Fruit fly (Drosophila melanogaster) whole organism, pupa: Measurements from ENCODE around the gene CG18662.
A peak's percentile ranks its signal among the peaks of the same experiment; 100 is the strongest.

ENCODE experiments used
- CG10348 ChIP-seq: fragments of 200-800 bp; sonication (Bioruptor generic); IDR thresholded peaks from 2 replicates; pipeline ENCODE4 v1.3.6; 2022; ENCODE audit warnings: missing biosample characterization, missing genetic modification characterization
- CG12605 ChIP-seq: fragments of 200-800 bp; sonication (Bioruptor generic); IDR thresholded peaks from 2 replicates; pipeline ENCODE4 v1.3.6; 2022; ENCODE audit warnings: missing biosample characterization, missing genetic modification characterization
- CG13204 ChIP-seq: fragments of 200-800 bp; sonication (Bioruptor generic); optimal IDR thresholded peaks from 2 replicates; lab custom pipeline; 2018; ENCODE audit warnings: missing biosample characterization, mild to moderate bottlenecking, missing genetic modification characterization, moderate library complexity
- CG14655 ChIP-seq: fragments of 200-800 bp; sonication (Bioruptor generic); optimal IDR thresholded peaks from 3 replicates; lab custom pipeline; 2017; ENCODE audit warnings: mild to moderate bottlenecking, missing biosample characterization, missing genetic modification reagents, missing genetic modification characterization
- CG15710 ChIP-seq: fragments of 200-800 bp; sonication (Bioruptor generic); optimal IDR thresholded peaks from 2 replicates; lab custom pipeline; 2018; ENCODE audit warnings: missing biosample characterization, mild to moderate bottlenecking, missing genetic modification characterization, moderate library complexity
- CG17806 ChIP-seq: fragments of 200-800 bp; sonication (Bioruptor generic); optimal IDR thresholded peaks from 2 replicates; lab custom pipeline; 2018; ENCODE audit warnings: missing biosample characterization, mild to moderate bottlenecking, missing genetic modification characterization, moderate library complexity
- CG32121 ChIP-seq: fragments of 200-800 bp; sonication (Bioruptor generic); IDR thresholded peaks from 2 replicates; pipeline ENCODE4 v1.3.6; 2022; ENCODE audit warnings: missing biosample characterization, missing genetic modification characterization
- CG34367 ChIP-seq: fragments of 200-800 bp; sonication (Bioruptor generic); optimal IDR thresholded peaks from 2 replicates; lab custom pipeline; 2018; ENCODE audit warnings: missing biosample characterization, mild to moderate bottlenecking, missing genetic modification characterization
- CG4496 ChIP-seq: fragments of 200-800 bp; sonication (Bioruptor generic); IDR thresholded peaks from 3 replicates; pipeline ENCODE4 v1.3.6; 2022; ENCODE audit warnings: missing biosample characterization, missing genetic modification characterization
- CG8159 ChIP-seq: fragments of 200-800 bp; sonication (Bioruptor generic); optimal IDR thresholded peaks from 3 replicates; lab custom pipeline; 2018; ENCODE audit warnings: missing biosample characterization, mild to moderate bottlenecking, missing genetic modification characterization, moderate library complexity
- CG8301 ChIP-seq: fragments of 200-800 bp; sonication (Bioruptor generic); optimal IDR thresholded peaks from 2 replicates; lab custom pipeline; 2018; ENCODE audit warnings: missing biosample characterization, mild to moderate bottlenecking, missing genetic modification characterization
- CG9948 ChIP-seq: fragments of 200-800 bp; sonication (Bioruptor generic); optimal IDR thresholded peaks from 2 replicates; lab custom pipeline; 2018; ENCODE audit warnings: missing biosample characterization, mild to moderate bottlenecking, missing genetic modification characterization, moderate library complexity
- D1 ChIP-seq: fragments of 200-800 bp; sonication (Bioruptor generic); optimal IDR thresholded peaks from 2 replicates; lab custom pipeline; 2018; ENCODE audit warnings: missing biosample characterization, mild to moderate bottlenecking, missing genetic modification characterization, moderate library complexity
- EcR ChIP-seq: fragments of 200-800 bp; sonication (Bioruptor generic); optimal IDR thresholded peaks from 3 replicates; lab custom pipeline; 2019; ENCODE audit warnings: missing biosample characterization, missing genetic modification characterization, mild to moderate bottlenecking, moderate library complexity, missing genetic modification reagents
- Ets98B ChIP-seq: fragments of 200-800 bp; sonication (Bioruptor generic); IDR thresholded peaks from 2 replicates; pipeline ENCODE4 v1.3.6; 2022; ENCODE audit warnings: missing biosample characterization, missing genetic modification characterization
- Pif1A ChIP-seq: fragments of 200-800 bp; sonication (Bioruptor generic); optimal IDR thresholded peaks from 3 replicates; lab custom pipeline; 2016; ENCODE audit warnings: missing biosample characterization, missing genetic modification characterization
- Pif1B ChIP-seq: fragments of 200-800 bp; sonication (Bioruptor generic); optimal IDR thresholded peaks from 3 replicates; lab custom pipeline; 2016; ENCODE audit warnings: missing biosample characterization, missing genetic modification characterization
- Snoo ChIP-seq: fragments of 200-800 bp; sonication (Bioruptor generic); optimal IDR thresholded peaks from 3 replicates; lab custom pipeline; 2017; ENCODE audit warnings: missing biosample characterization, mild to moderate bottlenecking, missing genetic modification characterization, inconsistent platforms
- fd96Ca ChIP-seq: fragments of 200-800 bp; sonication (Bioruptor generic); IDR thresholded peaks from 3 replicates; pipeline ENCODE4 v1.3.6; 2022; ENCODE audit warnings: missing biosample characterization, missing genetic modification characterization
- gl ChIP-seq: fragments of 200-800 bp; sonication (Bioruptor generic); optimal IDR thresholded peaks from 2 replicates; lab custom pipeline; 2018; ENCODE audit warnings: missing biosample characterization, mild to moderate bottlenecking, missing genetic modification characterization
- rn ChIP-seq: fragments of 200-800 bp; sonication (Bioruptor generic); IDR thresholded peaks from 2 replicates; pipeline ENCODE4 v1.3.6; 2022; ENCODE audit warnings: missing biosample characterization, missing genetic modification characterization

Gene CG18662

dm6 chr2L:8941736-8942337 is 38.6 kb upstream of the CG18662 start, which contains the start of gene Argl:
TSS of gene Argl (minus strand) at chr2L:8942105.
- TF ChIP-seq CG8159 (tag; lab: Kevin White, UChicago) (peak; percentile 20), rn (no peak), CG14655 (GFP tag; lab: Kevin White, UChicago) (no peak), CG32121 (GFP tag; lab: Robert Waterston, UW) (no peak), gl (tag; lab: Kevin White, UChicago) (no peak), Pif1B (GFP tag; lab: Kevin White, UChicago) (peak; percentile 11)

dm6 chr2L:8943110-8943509 is 37.3 kb upstream of the CG18662 start, which contains the start of gene CG9515:
TSS of gene CG9515 (minus strand) at chr2L:8943257.
- TF ChIP-seq EcR (GFP tag; lab: Kevin White, UChicago) (no peak), gl (tag; lab: Kevin White, UChicago) (no peak), CG34367 (tag; lab: Kevin White, UChicago) (no peak), Snoo (tag; lab: Kevin White, UChicago) (no peak), fd96Ca (no peak), Pif1A (GFP tag; lab: Kevin White, UChicago) (no peak), CG10348 (GFP tag; lab: Robert Waterston, UW) (no peak), CG17806 (no peak), CG8301 (tag; lab: Kevin White, UChicago) (no peak), CG4496 (no peak), Ets98B (GFP tag; lab: Robert Waterston, UW) (no peak), rn (no peak), CG32121 (GFP tag; lab: Robert Waterston, UW) (no peak), CG9948 (tag; lab: Kevin White, UChicago) (no peak), CG13204 (GFP tag; lab: Kevin White, UChicago) (no peak), CG14655 (GFP tag; lab: Kevin White, UChicago) (no peak), CG12605 (no peak), CG15710 (no peak)

- TF ChIP-seq EcR (GFP tag; lab: Kevin White, UChicago): no peak
These were observed 33.6 kb upstream of the CG18662 start, which contains the start of gene CG46397 for dm6 chr2L:8946718-8947316. TSS of gene CG46397 (plus strand) at chr2L:8947266.

- TF ChIP-seq CG12605 (no peak), CG17806 (no peak), Pif1B (GFP tag; lab: Kevin White, UChicago) (no peak), CG8159 (tag; lab: Kevin White, UChicago) (no peak), CG4496 (no peak), CG15710 (no peak), CG14655 (GFP tag; lab: Kevin White, UChicago) (no peak), CG34367 (tag; lab: Kevin White, UChicago) (no peak), CG13204 (GFP tag; lab: Kevin White, UChicago) (no peak), CG10348 (GFP tag; lab: Robert Waterston, UW) (no peak), CG8301 (tag; lab: Kevin White, UChicago) (no peak), Snoo (tag; lab: Kevin White, UChicago) (no peak), gl (tag; lab: Kevin White, UChicago) (no peak), CG32121 (GFP tag; lab: Robert Waterston, UW) (no peak), fd96Ca (no peak)
These were observed 32.5 kb upstream of the CG18662 start for dm6 chr2L:8947989-8948388.

DNA sequence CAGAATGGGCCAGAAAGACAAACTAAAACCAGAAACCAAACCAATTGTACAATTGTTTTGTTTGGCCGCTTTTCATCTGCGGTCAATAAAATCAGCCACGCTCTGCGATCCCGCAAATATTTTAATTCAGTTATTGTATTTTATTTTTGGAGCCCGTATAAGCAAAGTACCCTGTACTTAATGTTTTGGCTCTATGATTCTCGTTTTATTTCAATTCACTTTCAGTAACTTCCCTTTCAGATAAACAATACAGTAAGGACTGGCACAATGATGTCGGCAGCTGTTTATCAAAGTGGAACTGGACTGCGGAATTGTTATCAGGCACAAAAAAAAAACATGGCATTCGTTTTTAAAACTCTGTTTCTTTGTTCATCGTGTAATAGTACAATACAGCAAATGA is 31.8 kb upstream of the CG18662 start:
- TF ChIP-seq Ets98B (GFP tag; lab: Robert Waterston, UW) (no peak), D1 (no peak), rn (no peak), gl (tag; lab: Kevin White, UChicago) (no peak), CG8159 (tag; lab: Kevin White, UChicago) (no peak), CG34367 (tag; lab: Kevin White, UChicago) (no peak), CG12605 (no peak), EcR (GFP tag; lab: Kevin White, UChicago) (no peak), CG15710 (no peak), CG8301 (tag; lab: Kevin White, UChicago) (no peak), CG17806 (no peak), CG9948 (tag; lab: Kevin White, UChicago) (no peak), Pif1B (GFP tag; lab: Kevin White, UChicago) (no peak), Pif1A (GFP tag; lab: Kevin White, UChicago) (no peak), CG4496 (no peak), CG13204 (GFP tag; lab: Kevin White, UChicago) (no peak), CG14655 (GFP tag; lab: Kevin White, UChicago) (no peak), CG32121 (GFP tag; lab: Robert Waterston, UW) (no peak), CG10348 (GFP tag; lab: Robert Waterston, UW) (no peak), fd96Ca (no peak)
